Worm (Caenorhabditis elegans): ENCODE results near the gene F53F4.12.

Gene F53F4.12

DNA sequence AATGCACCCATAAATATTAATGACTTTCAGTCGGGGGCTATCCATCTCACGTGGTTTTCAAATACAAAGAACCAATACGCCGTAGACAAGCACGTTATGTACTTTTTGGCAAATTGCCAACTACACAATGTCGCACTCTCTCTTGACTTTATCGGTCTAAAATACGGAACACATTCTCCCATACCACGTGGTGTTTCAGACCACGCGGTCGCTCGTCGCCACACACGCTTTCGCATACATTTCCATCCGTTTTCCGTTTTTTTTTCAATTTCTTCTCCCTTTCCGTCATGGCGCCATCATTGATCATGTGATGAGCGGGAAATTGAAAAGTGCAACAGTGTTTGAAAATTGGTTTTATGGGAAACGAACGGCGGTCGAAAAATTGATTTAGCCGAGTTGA, 32.7 kb downstream of the F53F4.12 start (continued):
- no peak for TF ChIP-seq nhr-237 (tag; optimal IDR thresholded peaks at IDR 0.05)
- no peak for TF ChIP-seq ceh-9 (tag; optimal IDR thresholded peaks at IDR 0.05)
- no peak for TF ChIP-seq nhr-67 (tag; optimal IDR thresholded peaks at IDR 0.05)
- TF ChIP-seq lsy-12 (tag; optimal IDR thresholded peaks at IDR 0.05) = peak; percentile 89

- TF ChIP-seq skn-1 (tag; optimal IDR thresholded peaks at IDR 0.05) (no peak), elt-3 (tag; optimal IDR thresholded peaks at IDR 0.05) (peak in 2 of 3 experiments; percentile 22 to 74), egl-5 (tag; optimal IDR thresholded peaks at IDR 0.05) (no peak), nhr-23 (tag; optimal IDR thresholded peaks at IDR 0.05) (peak; percentile 39), pqm-1 (tag; optimal IDR thresholded peaks at IDR 0.05) (peak; percentile 15), jun-1 (tag; optimal IDR thresholded peaks at IDR 0.05) (peak; percentile 41), nhr-25 (tag; optimal IDR thresholded peaks at IDR 0.05) (peak; percentile 23), nfya-1 (tag; optimal IDR thresholded peaks at IDR 0.05; ENCODE audit: insufficient read depth) (peak; percentile 23), elt-1 (tag; optimal IDR thresholded peaks at IDR 0.05) (no peak), unc-62 (GFP tag; optimal IDR thresholded peaks at IDR 0.05) (no peak), fkh-2 (tag; optimal IDR thresholded peaks at IDR 0.05) (no peak), ztf-4 (tag; optimal IDR thresholded peaks at IDR 0.05) (no peak), nhr-11 (tag; optimal IDR thresholded peaks at IDR 0.05) (no peak), nhr-43 (tag; optimal IDR thresholded peaks at IDR 0.05; ENCODE audit: poor library complexity, severe bottlenecking) (peak; percentile 19), zag-1 (tag; optimal IDR thresholded peaks at IDR 0.05) (no peak), mdl-1 (tag; optimal IDR thresholded peaks at IDR 0.05) (no peak)
Observed at ce11 chrV:13659219-13659618, 33.4 kb downstream of the F53F4.12 start.

- no peak for TF ChIP-seq ztf-4 (tag; optimal IDR thresholded peaks at IDR 0.05)
- TF ChIP-seq lin-15B (tag; optimal IDR thresholded peaks at IDR 0.05) = no peak
- TF ChIP-seq nhr-11 (tag; optimal IDR thresholded peaks at IDR 0.05) = no peak
- no peak for TF ChIP-seq pha-4 (tag; optimal IDR thresholded peaks at IDR 0.05)
- TF ChIP-seq eor-1 (tag; optimal IDR thresholded peaks at IDR 0.05) = no peak
- no peak for TF ChIP-seq skn-1 (tag; optimal IDR thresholded peaks at IDR 0.05)
- TF ChIP-seq elt-2 (tag; optimal IDR thresholded peaks at IDR 0.05) = no peak
- no peak for TF ChIP-seq ceh-16 (tag; optimal IDR thresholded peaks at IDR 0.05)
- TF ChIP-seq pqm-1 (tag; optimal IDR thresholded peaks at IDR 0.05) = no peak
- TF ChIP-seq elt-1 (tag; optimal IDR thresholded peaks at IDR 0.05) = no peak
- no peak for TF ChIP-seq nhr-76 (tag; optimal IDR thresholded peaks at IDR 0.05)
Observed at ce11 chrV:13660115-13660514, 34.3 kb downstream of the F53F4.12 start.

DNA sequence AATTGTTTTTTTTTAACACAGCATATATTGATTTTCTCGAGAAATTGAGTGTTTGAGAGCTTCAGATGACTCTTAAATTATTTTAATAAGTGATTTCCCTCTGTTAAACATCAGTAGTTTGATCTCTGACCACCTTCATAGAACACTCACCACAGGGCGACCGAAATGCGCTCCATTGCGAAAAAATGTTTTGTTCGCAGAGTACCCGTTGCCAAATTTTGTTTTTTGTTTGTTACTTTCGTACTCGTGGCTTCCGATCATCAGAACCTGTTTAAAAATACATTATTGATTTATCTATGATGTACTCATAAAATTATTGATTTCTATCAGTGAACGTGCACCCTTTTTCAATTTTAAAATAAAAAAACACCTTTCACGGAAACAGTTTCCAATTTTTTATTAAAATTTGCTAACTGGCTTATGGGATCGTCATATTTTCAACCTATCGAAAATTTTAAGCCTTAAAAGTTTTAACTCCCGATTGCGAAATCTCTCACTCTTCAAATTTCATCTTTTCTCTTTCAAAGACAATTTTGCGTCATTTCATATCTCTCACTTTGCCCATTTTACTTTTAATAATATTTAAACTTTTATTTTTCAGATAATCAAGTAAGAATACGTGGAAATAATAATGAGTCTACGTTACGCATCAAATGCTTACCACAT, 34.9 kb downstream of the F53F4.12 start, which contains the start of gene letm-1:
Gene letm-1, plus strand, starts transcription at position 598 of the 666 bp plus-strand sequence.
- TF ChIP-seq nfya-1 (tag; optimal IDR thresholded peaks at IDR 0.05; ENCODE audit: insufficient read depth) (peak; percentile 12), eor-1 (tag; optimal IDR thresholded peaks at IDR 0.05) (no peak), ceh-82 (tag; optimal IDR thresholded peaks at IDR 0.05) (no peak), pha-4 (tag; optimal IDR thresholded peaks at IDR 0.05) (peak; percentile 49), fkh-10 (GFP tag; optimal IDR thresholded peaks at IDR 0.05) (no peak), nhr-67 (tag; optimal IDR thresholded peaks at IDR 0.05) (no peak), snpc-4 (tag; optimal IDR thresholded peaks at IDR 0.05) (peak; percentile 22), elt-2 (tag; optimal IDR thresholded peaks at IDR 0.05) (peak; percentile 39), ceh-28 (tag; optimal IDR thresholded peaks at IDR 0.05) (peak; percentile 16), tbx-2 (tag; optimal IDR thresholded peaks at IDR 0.05) (no peak), pqm-1 (tag; optimal IDR thresholded peaks at IDR 0.05) (peak; percentile 65)

DNA sequence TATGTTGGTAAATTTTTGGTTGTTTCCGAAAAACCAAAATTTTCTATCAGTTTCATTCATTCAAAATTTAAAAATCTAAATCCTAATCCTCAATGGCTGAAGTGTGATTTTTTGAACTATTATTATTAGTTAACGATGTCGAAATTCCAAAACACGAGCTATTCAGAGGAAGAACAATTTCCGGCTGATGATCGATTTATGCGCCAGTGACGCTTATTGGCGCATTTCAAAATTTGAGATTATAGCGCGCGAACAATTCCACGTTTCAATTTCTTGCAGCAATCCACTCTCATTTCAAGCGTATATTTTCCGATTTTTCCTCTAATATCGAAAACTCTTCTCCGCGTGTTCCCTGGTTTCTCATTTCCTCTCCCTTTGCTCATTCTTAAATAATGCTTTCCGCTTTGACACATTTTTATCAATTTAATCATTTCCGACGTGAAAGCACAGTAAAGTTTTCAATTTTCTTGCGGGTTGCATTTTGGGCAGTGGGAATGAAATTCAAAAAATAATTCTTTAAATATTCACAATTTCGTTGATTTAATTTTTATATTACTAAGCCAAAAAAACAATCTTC, 38.6 kb downstream of the F53F4.12 start:
- TF ChIP-seq nfya-1 (tag; optimal IDR thresholded peaks at IDR 0.05; ENCODE audit: insufficient read depth) = peak; percentile 19
- no peak for TF ChIP-seq egl-5 (tag; optimal IDR thresholded peaks at IDR 0.05)
- peak; percentile 9 for TF ChIP-seq nhr-23 (tag; optimal IDR thresholded peaks at IDR 0.05)
- TF ChIP-seq elt-2 (tag; optimal IDR thresholded peaks at IDR 0.05) = peak; percentile 51
- no peak for TF ChIP-seq nhr-11 (tag; optimal IDR thresholded peaks at IDR 0.05)
- TF ChIP-seq ama-1 (optimal IDR thresholded peaks at IDR 0.05) = peak; percentile 40
- no peak for TF ChIP-seq pqm-1 (tag; optimal IDR thresholded peaks at IDR 0.05)
- no peak for TF ChIP-seq eor-1 (tag; optimal IDR thresholded peaks at IDR 0.05)
- no peak for TF ChIP-seq pha-4 (tag; optimal IDR thresholded peaks at IDR 0.05)
- no peak for TF ChIP-seq R02D3.7 (tag; optimal IDR thresholded peaks at IDR 0.05)
- TF ChIP-seq lin-15B (tag; optimal IDR thresholded peaks at IDR 0.05) = peak; percentile 55

Measured in whole organism, L3 larva.